Worm (Caenorhabditis elegans) whole organism, L1 larva: Measurements from ENCODE around the gene gpa-18.

Experiments
- C04F5.9 ChIP-seq: sonication (generic microtip); optimal IDR thresholded peaks from 2 replicates; lab custom pipeline; 2016; ENCODE audit warnings: missing genetic modification characterization, missing compliant biosample characterization
- C16A3.4 ChIP-seq: fragments of 150-350 bp; optimal IDR thresholded peaks from 2 replicates; lab custom pipeline; 2014; ENCODE audit warnings: missing biosample characterization, missing genetic modification characterization
- C34B4.2 ChIP-seq: sonication (generic microtip); optimal IDR thresholded peaks from 2 replicates; lab custom pipeline; 2017; ENCODE audit warnings: mild to moderate bottlenecking, missing genetic modification characterization, missing compliant biosample characterization
- alr-1 ChIP-seq: fragments of 200-800 bp; sonication (Bioruptor generic); optimal IDR thresholded peaks from 2 replicates; lab custom pipeline; 2018; ENCODE audit warnings: borderline replicate concordance, mild to moderate bottlenecking, missing genetic modification characterization, missing compliant biosample characterization
- aly-2 ChIP-seq: fragments of 150-350 bp; optimal IDR thresholded peaks from 2 replicates; lab custom pipeline; 2014; ENCODE audit warnings: missing biosample characterization, missing genetic modification characterization
- ama-1 ChIP-seq: fragments of 150-350 bp; optimal IDR thresholded peaks from 2 replicates; lab custom pipeline; 2014
- blmp-1 ChIP-seq: fragments of 150-350 bp; optimal IDR thresholded peaks from 2 replicates; lab custom pipeline; 2014; ENCODE audit warnings: missing biosample characterization, missing genetic modification characterization
- ceh-8 ChIP-seq: fragments of 200-800 bp; sonication (Bioruptor generic); optimal IDR thresholded peaks from 2 replicates; lab custom pipeline; 2018; ENCODE audit warnings: mild to moderate bottlenecking, missing genetic modification characterization, moderate library complexity, missing compliant biosample characterization
- ces-1 ChIP-seq: fragments of 150-350 bp; optimal IDR thresholded peaks from 2 replicates; lab custom pipeline; 2014; ENCODE audit warnings: missing biosample characterization, missing genetic modification reagents, missing genetic modification characterization
- dpl-1 ChIP-seq, 3 experiments: fragments of 150-350 bp in 2 of 3; sonication (generic microtip) in 1 of 3; optimal IDR thresholded peaks; 2 replicates each; lab custom pipeline; 2014 to 2017; ENCODE audit warnings: missing biosample characterization in 3 of 3, missing genetic modification characterization in 3 of 3, missing genetic modification reagents in 3 of 3
- efl-3 ChIP-seq: fragments of 200-800 bp; sonication (Bioruptor generic); optimal IDR thresholded peaks from 2 replicates; lab custom pipeline; 2018; ENCODE audit warnings: mild to moderate bottlenecking, missing genetic modification characterization, missing compliant biosample characterization
- egl-13 ChIP-seq: sonication (generic microtip); optimal IDR thresholded peaks from 2 replicates; lab custom pipeline; 2016; ENCODE audit warnings: missing genotype, missing genetic modification reagents, missing genetic modification characterization, missing compliant biosample characterization
- elt-2 ChIP-seq: sonication (generic microtip); optimal IDR thresholded peaks from 2 replicates; lab custom pipeline; 2016; ENCODE audit warnings: missing genetic modification characterization, mild to moderate bottlenecking, inconsistent platforms, missing compliant biosample characterization, missing genetic modification reagents
- elt-3 ChIP-seq, 6 experiments: fragments of 150-350 bp in 1 of 6; sonication (generic microtip); optimal IDR thresholded peaks; 2 replicates each; lab custom pipeline; 2017 to 2018; ENCODE audit warnings: missing biosample characterization in 6 of 6, missing genetic modification characterization in 6 of 6, inconsistent platforms in 1 of 6
- ets-5 ChIP-seq: fragments of 200-800 bp; sonication (Bioruptor generic); IDR thresholded peaks from 2 replicates; pipeline ENCODE4 v1.3.6; 2022; ENCODE audit warnings: missing genetic modification characterization, missing compliant biosample characterization
- fkh-10 ChIP-seq: sonication (generic microtip); optimal IDR thresholded peaks from 2 replicates; lab custom pipeline; 2017; ENCODE audit warnings: missing biosample characterization, missing genetic modification reagents, missing genetic modification characterization
- fkh-4 ChIP-seq: sonication (generic microtip); optimal IDR thresholded peaks from 2 replicates; lab custom pipeline; 2016; ENCODE audit warnings: missing compliant biosample characterization, missing genetic modification characterization, borderline replicate concordance
- grh-1 ChIP-seq: fragments of 200-800 bp; sonication (Bioruptor generic); IDR thresholded peaks from 2 replicates; pipeline ENCODE4 v1.3.6; 2022; ENCODE audit warnings: missing genetic modification reagents, missing genetic modification characterization, missing compliant biosample characterization
- hlh-17 ChIP-seq: fragments of 200-800 bp; sonication (Bioruptor generic); optimal IDR thresholded peaks from 2 replicates; lab custom pipeline; 2018; ENCODE audit warnings: missing genetic modification characterization, mild to moderate bottlenecking, missing compliant biosample characterization, moderate library complexity, borderline replicate concordance
- hpl-2 ChIP-seq: fragments of 150-350 bp; optimal IDR thresholded peaks from 2 replicates; lab custom pipeline; 2014; ENCODE audit warnings: missing biosample characterization, missing genetic modification reagents, missing genetic modification characterization
- isw-1 ChIP-seq: fragments of 200-800 bp; sonication (Bioruptor generic); IDR thresholded peaks from 2 replicates; pipeline ENCODE4 v1.3.6; 2022; ENCODE audit warnings: missing genetic modification characterization, missing compliant biosample characterization
- jun-1 ChIP-seq: fragments of 150-350 bp; optimal IDR thresholded peaks from 2 replicates; lab custom pipeline; 2014; ENCODE audit warnings: missing biosample characterization, missing genetic modification reagents, missing genetic modification characterization
- lin-13 ChIP-seq: fragments of 150-350 bp; optimal IDR thresholded peaks from 2 replicates; lab custom pipeline; 2014; ENCODE audit warnings: missing biosample characterization, missing genetic modification reagents, missing genetic modification characterization
- lin-14 ChIP-seq: fragments of 200-800 bp; sonication (Bioruptor generic); optimal IDR thresholded peaks from 2 replicates; lab custom pipeline; 2018; ENCODE audit warnings: mild to moderate bottlenecking, missing genetic modification characterization, moderate library complexity, missing compliant biosample characterization
- lin-35 ChIP-seq, 2 experiments: fragments of 150-350 bp; optimal IDR thresholded peaks; 2 replicates each; lab custom pipeline; 2014; ENCODE audit warnings: missing biosample characterization in 2 of 2, missing genetic modification characterization in 2 of 2, missing genetic modification reagents in 2 of 2
- lin-39 ChIP-seq: fragments of 150-350 bp; optimal IDR thresholded peaks from 2 replicates; lab custom pipeline; 2014; ENCODE audit warnings: missing biosample characterization, missing genetic modification reagents, missing genetic modification characterization
- lir-3 ChIP-seq: sonication (generic microtip); optimal IDR thresholded peaks from 2 replicates; lab custom pipeline; 2016; ENCODE audit warnings: mild to moderate bottlenecking, missing genetic modification characterization, moderate library complexity, missing compliant biosample characterization; ENCODE audit not compliant: poor library complexity
- lsy-2 ChIP-seq, 2 experiments: fragments of 150-350 bp; optimal IDR thresholded peaks; 2 replicates each; lab custom pipeline; 2014; ENCODE audit warnings: missing biosample characterization in 2 of 2, missing genetic modification characterization in 2 of 2
- mep-1 ChIP-seq: fragments of 150-350 bp; optimal IDR thresholded peaks from 2 replicates; lab custom pipeline; 2014; ENCODE audit warnings: missing biosample characterization, missing genetic modification characterization
- nhr-12 ChIP-seq: sonication (generic microtip); optimal IDR thresholded peaks from 2 replicates; lab custom pipeline; 2017; ENCODE audit warnings: missing biosample characterization, missing genetic modification characterization
- nhr-237 ChIP-seq: fragments of 150-350 bp; optimal IDR thresholded peaks from 2 replicates; lab custom pipeline; 2014; ENCODE audit warnings: missing biosample characterization, missing genetic modification characterization
- nhr-47 ChIP-seq: sonication (generic microtip); optimal IDR thresholded peaks from 2 replicates; lab custom pipeline; 2016; ENCODE audit warnings: mild to moderate bottlenecking, missing genetic modification characterization, moderate library complexity, missing compliant biosample characterization
- nhr-85 ChIP-seq: sonication (generic microtip); peaks from one replicate; lab custom pipeline; 2016; ENCODE audit warnings: missing genetic modification characterization, inconsistent platforms, missing compliant biosample characterization
- rnt-1 ChIP-seq: sonication (generic microtip); optimal IDR thresholded peaks from 2 replicates; lab custom pipeline; 2016; ENCODE audit warnings: mild to moderate bottlenecking, missing genetic modification characterization, moderate library complexity, missing compliant biosample characterization
- snu-23 ChIP-seq: sonication (generic microtip); optimal IDR thresholded peaks from 2 replicates; lab custom pipeline; 2016; ENCODE audit warnings: missing genetic modification characterization, missing compliant biosample characterization
- sox-4 ChIP-seq: sonication (generic microtip); optimal IDR thresholded peaks from 2 replicates; lab custom pipeline; 2016; ENCODE audit warnings: missing genetic modification characterization, missing compliant biosample characterization
- sptf-1 ChIP-seq: fragments of 150-350 bp; optimal IDR thresholded peaks from 2 replicates; lab custom pipeline; 2014; ENCODE audit warnings: missing biosample characterization, missing genetic modification characterization
- swsn-7 ChIP-seq: sonication (generic microtip); optimal IDR thresholded peaks from 2 replicates; lab custom pipeline; 2016; ENCODE audit warnings: missing genetic modification characterization, missing compliant biosample characterization
- tlp-1 ChIP-seq: fragments of 150-350 bp; optimal IDR thresholded peaks from 2 replicates; lab custom pipeline; 2014; ENCODE audit warnings: missing biosample characterization, missing genetic modification characterization
- unc-30 ChIP-seq: sonication (generic microtip); optimal IDR thresholded peaks from 2 replicates; lab custom pipeline; 2017; ENCODE audit warnings: missing biosample characterization, missing genetic modification characterization
- unc-62 ChIP-seq: fragments of 150-350 bp; optimal IDR thresholded peaks from 2 replicates; lab custom pipeline; 2014; ENCODE audit warnings: missing biosample characterization, missing genetic modification reagents, missing genetic modification characterization
- unc-98 ChIP-seq: fragments of 200-800 bp; sonication (Bioruptor generic); IDR thresholded peaks from 2 replicates; pipeline ENCODE4 v1.3.6; 2022; ENCODE audit warnings: missing genetic modification characterization, missing compliant biosample characterization
- vab-15 ChIP-seq: sonication (generic microtip); optimal IDR thresholded peaks from 2 replicates; lab custom pipeline; 2017; ENCODE audit warnings: missing genotype, mild to moderate bottlenecking, missing genetic modification characterization, missing compliant biosample characterization
- xbp-1 ChIP-seq: sonication (generic microtip); optimal IDR thresholded peaks from 2 replicates; lab custom pipeline; 2016; ENCODE audit warnings: missing genetic modification characterization, missing compliant biosample characterization
- zag-1 ChIP-seq: fragments of 150-350 bp; optimal IDR thresholded peaks from 2 replicates; lab custom pipeline; 2014; ENCODE audit warnings: missing biosample characterization, missing genetic modification characterization
- zip-4 ChIP-seq: fragments of 200-800 bp; sonication (Bioruptor generic); optimal IDR thresholded peaks from 2 replicates; lab custom pipeline; 2018; ENCODE audit warnings: mild to moderate bottlenecking, missing genetic modification characterization, moderate library complexity, missing compliant biosample characterization
- ztf-4 ChIP-seq: fragments of 150-350 bp; optimal IDR thresholded peaks from 2 replicates; lab custom pipeline; 2014; ENCODE audit warnings: missing biosample characterization, missing genetic modification characterization

gpa-18 gene

DNA sequence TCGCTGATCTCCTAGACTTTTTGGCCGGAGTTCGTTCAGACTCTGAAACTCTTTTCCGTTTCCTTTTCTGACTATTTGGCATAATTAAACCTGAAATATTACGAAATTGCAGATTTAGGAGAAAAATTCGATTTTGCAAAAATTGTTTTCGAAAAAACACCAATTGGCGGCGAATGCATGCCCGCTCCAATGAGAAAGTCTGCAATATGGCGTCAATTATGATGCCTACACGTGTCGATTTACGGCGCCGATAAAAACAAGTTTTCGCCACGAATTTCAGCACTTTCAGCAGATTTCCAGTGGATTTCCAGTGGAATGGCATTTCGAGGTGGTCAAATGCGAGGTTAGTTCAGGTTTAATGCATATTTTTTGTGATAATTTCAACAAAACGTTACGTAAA lies 14.0 kb upstream of the gpa-18 start, which contains the start of the genes Y59E9AL.36 and nbet-1 (continued):
- TF ChIP-seq zag-1 (tag; lab: Kevin White, UChicago) (no peak), hlh-17 (GFP tag; lab: Kevin White, UChicago) (no peak), sptf-1 (tag; lab: Kevin White, UChicago) (no peak), efl-3 (GFP tag; lab: Kevin White, UChicago) (no peak), grh-1 (GFP tag; lab: Robert Waterston, UW) (peak; percentile 65), ceh-8 (GFP tag; lab: Kevin White, UChicago) (no peak), nhr-237 (tag; lab: Kevin White, UChicago) (no peak), blmp-1 (tag; lab: Kevin White, UChicago) (peak; percentile 43), elt-3 (tag; optimal IDR thresholded peaks at IDR 0.05; lab: Kevin White, UChicago) (peak in 2 of 6 experiments; percentile 37 to 40), unc-98 (GFP tag; lab: Robert Waterston, UW) (no peak), fkh-10 (GFP tag; lab: Kevin White, UChicago) (no peak), isw-1 (peak; percentile 64), ama-1 (no peak), dpl-1 (GFP tag; optimal IDR thresholded peaks at IDR 0.05; lab: Kevin White, UChicago) (peak; percentile 84 to 90 (median 89)), fkh-4 (tag; lab: Kevin White, UChicago) (no peak), tlp-1 (no peak), lsy-2 (tag; optimal IDR thresholded peaks at IDR 0.05; lab: Kevin White, UChicago) (peak; percentile 81 to 90), aly-2 (tag; lab: Kevin White, UChicago) (no peak), nhr-12 (no peak), sox-4 (tag; lab: Kevin White, UChicago) (no peak), C04F5.9 (tag; lab: Kevin White, UChicago) (peak; percentile 41), lin-14 (GFP tag; lab: Kevin White, UChicago) (peak; percentile 73), jun-1 (tag; lab: Kevin White, UChicago) (peak; percentile 60), nhr-85 (tag; lab: Kevin White, UChicago) (peak; percentile 71), vab-15 (tag; lab: Kevin White, UChicago) (peak; percentile 56), unc-62 (GFP tag; lab: Kevin White, UChicago) (no peak), C34B4.2 (tag; lab: Kevin White, UChicago) (no peak), hpl-2 (GFP tag; lab: Kevin White, UChicago) (peak; percentile 15), lin-35 (GFP tag; optimal IDR thresholded peaks at IDR 0.05; lab: Kevin White, UChicago) (peak; percentile 86 to 95), ces-1 (no peak), unc-30 (tag; lab: Kevin White, UChicago) (no peak), snu-23 (GFP tag; lab: Kevin White, UChicago) (peak; percentile 84), swsn-7 (tag; lab: Kevin White, UChicago) (peak; percentile 63), lin-13 (GFP tag; lab: Kevin White, UChicago) (peak; percentile 61), mep-1 (tag; lab: Kevin White, UChicago) (peak; percentile 86), ets-5 (GFP tag; lab: Robert Waterston, UW) (no peak), xbp-1 (peak; percentile 81), egl-13 (tag; lab: Kevin White, UChicago) (no peak), alr-1 (tag; lab: Kevin White, UChicago) (no peak), rnt-1 (peak; percentile 84), ztf-4 (tag; lab: Kevin White, UChicago) (no peak), nhr-47 (tag; lab: Kevin White, UChicago) (peak; percentile 85), lin-39 (tag; lab: Kevin White, UChicago) (peak; percentile 13), zip-4 (GFP tag; lab: Kevin White, UChicago) (peak; percentile 21), lir-3 (no peak), C16A3.4 (tag; lab: Kevin White, UChicago) (peak; percentile 90), elt-2 (tag; lab: Kevin White, UChicago) (peak; percentile 15)
